Worm (Caenorhabditis elegans): ENCODE data around the gene srxa-6.

DNA sequence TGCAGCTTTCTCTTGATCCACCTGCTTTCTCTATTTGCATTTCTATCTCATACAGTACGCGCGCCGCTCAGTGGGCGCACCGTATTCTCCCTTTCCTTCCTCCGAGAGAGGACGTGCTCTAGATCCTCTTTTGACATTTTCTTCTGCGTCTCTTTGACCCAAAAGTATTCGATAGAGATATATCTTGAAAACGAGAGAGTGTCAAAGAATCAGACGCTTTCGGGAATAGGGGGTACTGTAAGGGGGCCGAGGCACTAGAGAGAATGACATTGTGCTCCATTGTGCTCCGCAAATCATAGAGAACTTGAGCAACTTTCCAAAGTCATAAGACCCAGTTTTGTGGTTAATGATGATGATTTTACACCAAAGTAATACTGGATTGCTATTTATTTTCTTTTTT lies 14.3 kb downstream of the srxa-6 start:
- TF ChIP-seq R02D3.7 (tag; optimal IDR thresholded peaks at IDR 0.05) (no peak), zag-1 (tag; optimal IDR thresholded peaks at IDR 0.05) (no peak)
